Worm (Caenorhabditis elegans): ENCODE results near the gene cyp-32A1.

cyp-32A1 gene

DNA sequence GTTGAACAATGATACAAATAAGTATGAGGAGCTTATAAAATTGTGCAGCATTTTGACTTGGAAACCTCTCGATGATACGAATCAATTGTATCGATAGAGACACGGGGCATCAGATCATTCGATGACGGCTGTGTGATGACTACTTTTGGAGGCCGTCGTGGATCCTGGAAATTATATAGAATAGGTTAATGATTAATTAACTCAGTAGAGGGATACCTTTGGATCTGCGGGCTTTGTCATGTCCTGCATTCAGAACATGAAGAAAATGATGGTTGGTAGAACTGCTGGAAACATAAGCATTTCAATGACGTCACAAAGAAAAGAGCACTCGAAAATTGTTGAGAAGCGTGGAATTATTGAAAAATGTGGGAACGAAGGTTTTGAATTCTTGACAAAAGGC lies 33.0 kb downstream of the cyp-32A1 start, which contains the start of gene ZK742.6:
TSS of gene ZK742.6 (minus strand) at position 342 of the 400 bp plus-strand sequence.
- TF ChIP-seq ref-1 (GFP tag; conservative IDR thresholded peaks at IDR 0.05) (no peak), cog-1 (tag; optimal IDR thresholded peaks at IDR 0.05) (no peak), med-1 (GFP tag; optimal IDR thresholded peaks at IDR 0.05; ENCODE audit: insufficient read depth) (no peak), ztf-29 (GFP tag; IDR thresholded peaks at IDR 0.05) (no peak), T22C8.4 (GFP tag; IDR thresholded peaks at IDR 0.05) (no peak), tab-1 (GFP tag; IDR thresholded peaks at IDR 0.05) (no peak), flt-1 (GFP tag; IDR thresholded peaks at IDR 0.05) (no peak), ztf-23 (GFP tag; IDR thresholded peaks at IDR 0.05) (no peak)

DNA sequence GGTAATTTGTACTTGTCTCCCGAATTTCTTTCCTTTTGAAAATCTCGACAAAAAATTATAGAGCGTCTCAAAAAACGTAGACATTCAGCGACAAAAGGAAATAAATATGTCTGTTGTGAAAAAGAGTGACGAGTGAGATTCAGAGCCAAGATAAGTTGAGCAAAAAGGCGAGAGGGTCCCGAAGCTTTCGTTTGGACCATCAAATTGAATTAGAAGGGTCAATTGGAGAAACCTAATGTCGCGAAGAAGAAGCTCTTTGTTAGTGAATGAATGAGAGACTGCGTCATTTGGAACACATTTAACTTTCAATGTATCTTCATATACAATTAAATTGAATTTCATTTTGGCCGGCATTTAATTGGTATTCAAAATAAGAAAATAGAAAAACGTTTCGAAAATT lies 34.9 kb downstream of the cyp-32A1 start:
- TF ChIP-seq flt-1 (GFP tag; IDR thresholded peaks at IDR 0.05) (no peak), cog-1 (tag; optimal IDR thresholded peaks at IDR 0.05) (no peak), ztf-29 (GFP tag; IDR thresholded peaks at IDR 0.05) (no peak), T22C8.4 (GFP tag; IDR thresholded peaks at IDR 0.05) (no peak), klf-2 (GFP tag; conservative IDR thresholded peaks at IDR 0.05) (no peak), tab-1 (GFP tag; IDR thresholded peaks at IDR 0.05) (no peak), ref-1 (GFP tag; conservative IDR thresholded peaks at IDR 0.05) (no peak), med-1 (GFP tag; optimal IDR thresholded peaks at IDR 0.05; ENCODE audit: insufficient read depth) (no peak), ztf-23 (GFP tag; IDR thresholded peaks at IDR 0.05) (no peak)

DNA sequence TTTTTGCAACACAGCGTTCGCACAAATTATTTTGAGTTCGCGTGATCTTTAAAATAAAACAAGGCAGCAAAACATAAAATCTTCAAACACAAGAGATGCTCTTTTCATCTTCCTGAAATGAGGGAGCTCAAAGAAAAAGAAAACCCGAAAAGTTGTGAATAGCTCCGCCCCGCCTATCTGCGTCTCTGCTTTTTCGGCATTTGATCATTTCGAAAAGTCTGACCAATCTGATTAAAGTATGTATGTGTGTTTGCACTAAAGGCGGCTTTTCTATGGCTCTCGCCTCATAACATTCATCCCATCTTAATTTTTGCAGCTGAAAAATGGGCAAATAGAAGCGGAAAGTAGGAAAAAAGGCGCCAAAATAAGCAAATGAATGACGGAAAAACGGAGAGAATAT lies 38.0 kb downstream of the cyp-32A1 start:
- no peak for TF ChIP-seq tab-1 (GFP tag; IDR thresholded peaks at IDR 0.05)
- no peak for TF ChIP-seq ref-1 (GFP tag; conservative IDR thresholded peaks at IDR 0.05)
- no peak for TF ChIP-seq cog-1 (tag; optimal IDR thresholded peaks at IDR 0.05)
- TF ChIP-seq T22C8.4 (GFP tag; IDR thresholded peaks at IDR 0.05) = no peak
- TF ChIP-seq med-1 (GFP tag; optimal IDR thresholded peaks at IDR 0.05; ENCODE audit: insufficient read depth) = no peak
- no peak for TF ChIP-seq ztf-29 (GFP tag; IDR thresholded peaks at IDR 0.05)
- no peak for TF ChIP-seq klf-2 (GFP tag; conservative IDR thresholded peaks at IDR 0.05)
- TF ChIP-seq flt-1 (GFP tag; IDR thresholded peaks at IDR 0.05) = no peak
- TF ChIP-seq ztf-23 (GFP tag; IDR thresholded peaks at IDR 0.05) = no peak

DNA sequence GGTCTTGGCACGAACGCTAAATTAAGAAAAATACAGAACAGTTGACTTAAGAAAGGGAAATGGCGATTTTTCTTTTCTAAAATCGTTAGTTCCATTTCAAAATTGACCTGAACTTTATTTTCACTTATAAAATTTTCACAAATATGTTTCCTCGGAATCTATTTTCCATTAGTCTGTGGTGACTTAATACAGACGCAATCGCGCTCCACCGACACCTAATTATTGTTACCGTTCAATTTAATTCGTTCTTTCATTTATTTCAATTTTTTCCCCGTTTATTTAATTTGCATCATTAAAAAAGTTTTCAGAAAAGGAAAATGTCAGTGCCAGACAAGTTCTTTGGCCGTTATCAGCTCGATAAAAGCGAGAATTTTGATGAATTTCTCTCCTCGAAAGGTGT lies 38.7 kb downstream of the cyp-32A1 start, which contains the start of gene lbp-4:
TSS of gene lbp-4 (plus strand) at position 309 of the 400 bp plus-strand sequence.
- TF ChIP-seq ref-1 (GFP tag; conservative IDR thresholded peaks at IDR 0.05) = no peak
- TF ChIP-seq ztf-29 (GFP tag; IDR thresholded peaks at IDR 0.05) = no peak
- no peak for TF ChIP-seq klf-2 (GFP tag; conservative IDR thresholded peaks at IDR 0.05)
- TF ChIP-seq ztf-23 (GFP tag; IDR thresholded peaks at IDR 0.05) = no peak
- no peak for TF ChIP-seq cog-1 (tag; optimal IDR thresholded peaks at IDR 0.05)
- no peak for TF ChIP-seq flt-1 (GFP tag; IDR thresholded peaks at IDR 0.05)
- no peak for TF ChIP-seq tab-1 (GFP tag; IDR thresholded peaks at IDR 0.05)
- TF ChIP-seq med-1 (GFP tag; optimal IDR thresholded peaks at IDR 0.05; ENCODE audit: insufficient read depth) = no peak
- no peak for TF ChIP-seq T22C8.4 (GFP tag; IDR thresholded peaks at IDR 0.05)

DNA sequence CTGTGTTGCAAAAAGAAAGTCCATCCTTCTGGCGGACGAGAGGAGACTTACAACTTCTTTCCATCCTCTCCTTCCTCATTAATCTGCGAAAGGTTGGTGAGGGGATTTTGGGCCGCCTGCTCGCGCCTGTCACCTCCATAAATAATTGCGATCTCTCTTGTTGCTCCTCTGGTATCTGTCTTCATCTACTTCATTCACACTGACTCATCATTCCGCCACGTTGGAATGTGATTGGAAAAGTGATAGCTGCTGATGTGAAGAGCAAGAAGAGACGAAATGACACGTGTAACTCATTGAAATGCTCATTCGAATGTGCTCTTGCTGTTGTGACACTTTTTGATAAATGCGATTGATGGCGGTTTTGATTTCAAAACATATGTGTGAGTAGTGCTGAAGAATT lies 41.0 kb downstream of the cyp-32A1 start:
- TF ChIP-seq med-1 (GFP tag; optimal IDR thresholded peaks at IDR 0.05; ENCODE audit: insufficient read depth) (no peak), ztf-23 (GFP tag; IDR thresholded peaks at IDR 0.05) (no peak)

DNA sequence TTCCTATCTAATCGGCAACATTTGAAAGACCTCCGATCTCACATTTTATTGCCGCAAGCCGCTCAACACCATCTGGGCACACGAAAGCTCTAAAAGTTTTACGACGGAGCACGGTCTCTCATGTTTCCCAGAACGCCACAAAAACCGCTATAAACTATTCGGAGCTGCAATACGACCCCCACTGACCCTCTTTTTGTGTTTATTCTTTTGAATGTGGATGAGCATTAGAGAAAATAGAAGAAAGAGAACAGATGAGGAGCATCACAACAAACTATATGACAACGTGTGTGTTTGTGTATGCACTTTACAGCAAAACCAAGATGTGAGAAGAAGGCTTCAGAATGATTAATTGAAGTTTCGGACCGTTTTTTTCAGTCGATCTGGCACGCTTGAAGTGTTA lies 42.5 kb downstream of the cyp-32A1 start:
- TF ChIP-seq tab-1 (GFP tag; IDR thresholded peaks at IDR 0.05) = no peak
- no peak for TF ChIP-seq ref-1 (GFP tag; conservative IDR thresholded peaks at IDR 0.05)
- TF ChIP-seq cog-1 (tag; optimal IDR thresholded peaks at IDR 0.05) = no peak
- TF ChIP-seq flt-1 (GFP tag; IDR thresholded peaks at IDR 0.05) = no peak
- TF ChIP-seq klf-2 (GFP tag; conservative IDR thresholded peaks at IDR 0.05) = no peak
- no peak for TF ChIP-seq ztf-29 (GFP tag; IDR thresholded peaks at IDR 0.05)
- TF ChIP-seq med-1 (GFP tag; optimal IDR thresholded peaks at IDR 0.05; ENCODE audit: insufficient read depth) = no peak
- TF ChIP-seq T22C8.4 (GFP tag; IDR thresholded peaks at IDR 0.05) = no peak
- TF ChIP-seq ztf-23 (GFP tag; IDR thresholded peaks at IDR 0.05) = no peak

DNA sequence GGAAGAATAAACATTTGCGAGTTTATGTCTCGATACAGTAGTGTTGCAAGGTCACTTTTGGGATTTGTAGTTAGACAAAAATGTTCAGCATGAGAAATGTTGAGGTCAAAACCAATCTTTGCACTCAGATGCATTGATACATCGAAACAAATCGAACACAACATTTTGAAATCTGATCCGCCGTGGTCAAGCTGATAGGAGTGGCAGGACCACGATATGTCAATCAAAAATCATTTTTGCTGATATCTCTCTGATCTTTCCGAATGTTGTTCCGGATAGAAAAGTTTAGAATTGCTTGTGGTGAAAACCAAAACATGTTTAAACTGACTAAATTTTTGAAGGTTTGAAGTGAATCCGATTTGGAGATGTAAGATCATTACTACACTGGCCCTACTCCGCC lies 44.2 kb downstream of the cyp-32A1 start:
- TF ChIP-seq ref-1 (GFP tag; conservative IDR thresholded peaks at IDR 0.05) = no peak
- no peak for TF ChIP-seq ztf-29 (GFP tag; IDR thresholded peaks at IDR 0.05)
- TF ChIP-seq med-1 (GFP tag; optimal IDR thresholded peaks at IDR 0.05; ENCODE audit: insufficient read depth) = no peak
- no peak for TF ChIP-seq flt-1 (GFP tag; IDR thresholded peaks at IDR 0.05)
- TF ChIP-seq cog-1 (tag; optimal IDR thresholded peaks at IDR 0.05) = no peak
- TF ChIP-seq klf-2 (GFP tag; conservative IDR thresholded peaks at IDR 0.05) = no peak
- no peak for TF ChIP-seq T22C8.4 (GFP tag; IDR thresholded peaks at IDR 0.05)
- no peak for TF ChIP-seq ztf-23 (GFP tag; IDR thresholded peaks at IDR 0.05)
- TF ChIP-seq tab-1 (GFP tag; IDR thresholded peaks at IDR 0.05) = no peak

DNA sequence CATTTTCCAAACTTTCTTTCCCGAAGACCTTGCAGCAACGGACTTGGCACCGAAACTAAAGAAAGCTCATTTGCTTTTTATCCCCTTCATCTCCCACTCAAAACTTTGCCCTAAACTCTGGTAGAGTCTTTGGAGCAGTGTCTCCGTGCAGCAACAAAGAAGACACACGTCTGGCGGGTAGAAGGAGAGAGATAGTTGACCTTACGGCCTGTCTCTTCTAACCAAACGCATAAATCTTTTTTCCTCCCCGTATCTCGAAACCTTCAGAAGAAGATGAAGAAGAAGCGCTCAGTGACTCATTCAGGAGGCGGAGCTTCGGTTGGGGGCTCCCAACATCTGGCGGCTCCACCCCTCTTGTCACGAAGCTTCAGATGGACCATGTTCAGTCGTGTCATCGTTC lies 44.8 kb downstream of the cyp-32A1 start:
- no peak for TF ChIP-seq flt-1 (GFP tag; IDR thresholded peaks at IDR 0.05)
- no peak for TF ChIP-seq tab-1 (GFP tag; IDR thresholded peaks at IDR 0.05)

DNA sequence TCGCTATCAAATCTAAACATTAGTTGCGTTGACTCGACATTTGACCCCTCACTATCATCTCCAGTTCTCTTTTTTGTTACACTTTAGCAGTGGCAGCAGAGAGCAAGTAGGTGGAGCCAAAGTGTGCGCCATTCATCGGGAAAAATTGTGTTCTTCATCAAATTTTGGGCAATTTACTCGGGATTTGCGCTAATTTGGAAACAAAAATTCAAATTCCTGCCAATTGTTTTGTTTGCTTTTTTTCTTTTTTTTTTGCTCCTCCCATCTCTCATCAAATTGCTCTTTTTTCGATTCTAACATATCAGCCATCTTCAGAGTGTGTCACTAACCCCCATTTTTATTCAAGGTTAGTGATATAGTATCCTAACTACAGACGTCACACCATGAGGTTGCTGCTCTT lies 45.3 kb downstream of the cyp-32A1 start, which contains the start of gene mig-6:
TSS of gene mig-6 (plus strand) at position 301 of the 400 bp plus-strand sequence.
- no peak for TF ChIP-seq ref-1 (GFP tag; conservative IDR thresholded peaks at IDR 0.05)
- TF ChIP-seq cog-1 (tag; optimal IDR thresholded peaks at IDR 0.05) = no peak
- no peak for TF ChIP-seq tab-1 (GFP tag; IDR thresholded peaks at IDR 0.05)
- no peak for TF ChIP-seq med-1 (GFP tag; optimal IDR thresholded peaks at IDR 0.05; ENCODE audit: insufficient read depth)
- no peak for TF ChIP-seq T22C8.4 (GFP tag; IDR thresholded peaks at IDR 0.05)
- no peak for TF ChIP-seq ztf-23 (GFP tag; IDR thresholded peaks at IDR 0.05)
- TF ChIP-seq klf-2 (GFP tag; conservative IDR thresholded peaks at IDR 0.05) = no peak
- TF ChIP-seq flt-1 (GFP tag; IDR thresholded peaks at IDR 0.05) = no peak
- no peak for TF ChIP-seq ztf-29 (GFP tag; IDR thresholded peaks at IDR 0.05)

DNA sequence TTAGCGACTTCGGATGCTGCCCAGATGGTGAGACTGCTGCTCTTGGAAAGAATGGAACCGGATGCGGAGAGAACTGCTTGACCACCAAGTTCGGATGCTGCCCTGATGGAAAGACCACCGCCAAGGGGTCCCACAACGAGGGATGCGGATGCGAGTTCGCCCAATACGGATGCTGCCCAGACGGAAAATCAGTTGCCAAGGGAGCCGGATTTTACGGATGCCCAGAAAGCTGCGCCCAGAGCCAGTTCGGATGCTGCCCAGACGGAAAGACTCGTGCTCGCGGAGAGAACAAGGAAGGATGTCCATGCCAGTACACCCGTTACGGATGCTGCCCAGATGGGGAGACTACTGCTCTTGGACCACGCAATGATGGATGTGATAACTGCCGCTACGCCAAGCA lies 49.3 kb downstream of the cyp-32A1 start:
- no peak for TF ChIP-seq cog-1 (tag; optimal IDR thresholded peaks at IDR 0.05)
- no peak for TF ChIP-seq tab-1 (GFP tag; IDR thresholded peaks at IDR 0.05)
- TF ChIP-seq ztf-29 (GFP tag; IDR thresholded peaks at IDR 0.05) = no peak
- no peak for TF ChIP-seq ref-1 (GFP tag; conservative IDR thresholded peaks at IDR 0.05)
- no peak for TF ChIP-seq flt-1 (GFP tag; IDR thresholded peaks at IDR 0.05)
- TF ChIP-seq ztf-23 (GFP tag; IDR thresholded peaks at IDR 0.05) = no peak
- no peak for TF ChIP-seq med-1 (GFP tag; optimal IDR thresholded peaks at IDR 0.05; ENCODE audit: insufficient read depth)
- no peak for TF ChIP-seq T22C8.4 (GFP tag; IDR thresholded peaks at IDR 0.05)
- no peak for TF ChIP-seq klf-2 (GFP tag; conservative IDR thresholded peaks at IDR 0.05)
